Fruit fly (Drosophila melanogaster) whole organism, embryonic: Measurements from ENCODE around the gene PIP82.

Source experiments
- Asciz ChIP-seq: fragments of 200-800 bp; sonication (Bioruptor generic); optimal IDR thresholded peaks from 2 replicates; lab custom pipeline; 2017; ENCODE audit warnings: missing biosample characterization, mild to moderate bottlenecking, missing genetic modification characterization, missing genetic modification reagents
- Atf6 ChIP-seq: fragments of 200-800 bp; sonication (Bioruptor generic); IDR thresholded peaks from 2 replicates; pipeline ENCODE4 v1.3.6; 2022; ENCODE audit warnings: missing biosample characterization, missing genetic modification characterization
- B-H1 ChIP-seq: fragments of 200-800 bp; sonication (Bioruptor generic); IDR thresholded peaks from 3 replicates; pipeline ENCODE4 v1.3.6; 2022; ENCODE audit warnings: missing biosample characterization, missing genetic modification characterization
- B-H2 ChIP-seq: fragments of 200-800 bp; sonication (Bioruptor generic); optimal IDR thresholded peaks from 2 replicates; lab custom pipeline; 2018; ENCODE audit warnings: missing biosample characterization, mild to moderate bottlenecking, missing genetic modification characterization
- Blimp-1 ChIP-seq: fragments of 200-800 bp; sonication (Bioruptor generic); optimal IDR thresholded peaks from 3 replicates; lab custom pipeline; 2018; ENCODE audit warnings: missing biosample characterization, missing genetic modification characterization, mild to moderate bottlenecking, moderate library complexity, missing genetic modification reagents
- CG10274 ChIP-seq: fragments of 200-800 bp; sonication (Bioruptor generic); optimal IDR thresholded peaks from 3 replicates; lab custom pipeline; 2017; ENCODE audit warnings: missing biosample characterization, mild to moderate bottlenecking, missing genetic modification characterization
- CG10462 ChIP-seq: fragments of 200-800 bp; sonication (Bioruptor generic); optimal IDR thresholded peaks from 2 replicates; lab custom pipeline; 2016; ENCODE audit warnings: missing biosample characterization, missing genetic modification characterization
- CG11456 ChIP-seq: fragments of 200-800 bp; sonication (Bioruptor generic); IDR thresholded peaks from 3 replicates; pipeline ENCODE4 v1.3.6; 2022; ENCODE audit warnings: missing biosample characterization, missing genetic modification characterization
- CG11723 ChIP-seq: fragments of 200-800 bp; sonication (Bioruptor generic); optimal IDR thresholded peaks from 2 replicates; lab custom pipeline; 2017; ENCODE audit warnings: missing biosample characterization, mild to moderate bottlenecking, missing genetic modification characterization
- CG12071 ChIP-seq: fragments of 200-800 bp; sonication (Bioruptor generic); optimal IDR thresholded peaks from 3 replicates; lab custom pipeline; 2018; ENCODE audit warnings: missing biosample characterization, mild to moderate bottlenecking, missing genetic modification characterization
- CG1233 ChIP-seq: fragments of 200-800 bp; sonication (Bioruptor generic); optimal IDR thresholded peaks from 4 replicates; lab custom pipeline; 2018; ENCODE audit warnings: missing biosample characterization, mild to moderate bottlenecking, missing genetic modification characterization
- CG1602 ChIP-seq: fragments of 200-800 bp; sonication (Bioruptor generic); optimal IDR thresholded peaks from 3 replicates; lab custom pipeline; 2016; ENCODE audit warnings: missing biosample characterization, missing genetic modification characterization
- CG17328 ChIP-seq: fragments of 200-800 bp; sonication (Bioruptor generic); IDR thresholded peaks from 2 replicates; pipeline ENCODE4 v1.3.6; 2022; ENCODE audit warnings: missing biosample characterization, missing genetic modification characterization
- CG17829 ChIP-seq: fragments of 200-800 bp; optimal IDR thresholded peaks from 2 replicates; lab custom pipeline; 2019; ENCODE audit warnings: missing biosample characterization, mild to moderate bottlenecking, missing genetic modification characterization, moderate library complexity
- CG1832 ChIP-seq: fragments of 200-800 bp; sonication (Bioruptor generic); optimal IDR thresholded peaks from 2 replicates; lab custom pipeline; 2017; ENCODE audit warnings: missing biosample characterization, mild to moderate bottlenecking, missing genetic modification characterization, inconsistent platforms
- CG2712 ChIP-seq: fragments of 200-800 bp; optimal IDR thresholded peaks from 3 replicates; lab custom pipeline; 2019; ENCODE audit warnings: missing biosample characterization, mild to moderate bottlenecking, missing genetic modification characterization, moderate library complexity
- CG2875 ChIP-seq: fragments of 200-800 bp; sonication (Bioruptor generic); optimal IDR thresholded peaks from 2 replicates; lab custom pipeline; 2017; ENCODE audit warnings: missing biosample characterization, mild to moderate bottlenecking, missing genetic modification characterization, missing genetic modification reagents
- CG3163 ChIP-seq: fragments of 200-800 bp; sonication (Bioruptor generic); optimal IDR thresholded peaks from 3 replicates; lab custom pipeline; 2016; ENCODE audit warnings: missing biosample characterization, missing genetic modification characterization
- CG32532 ChIP-seq: fragments of 200-800 bp; sonication (Bioruptor generic); IDR thresholded peaks from 2 replicates; pipeline ENCODE4 v1.3.6; 2022; ENCODE audit warnings: missing biosample characterization, missing genetic modification characterization
- CG43689 ChIP-seq: fragments of 200-800 bp; sonication (Bioruptor generic); IDR thresholded peaks from 2 replicates; pipeline ENCODE4 v1.3.6; 2022; ENCODE audit warnings: missing biosample characterization, missing genetic modification characterization
- CG4707 ChIP-seq: fragments of 200-800 bp; sonication (Bioruptor generic); optimal IDR thresholded peaks from 2 replicates; lab custom pipeline; 2018; ENCODE audit warnings: missing biosample characterization, mild to moderate bottlenecking, missing genetic modification characterization, moderate library complexity
- CG4820 ChIP-seq: fragments of 200-800 bp; sonication (Bioruptor generic); optimal IDR thresholded peaks from 3 replicates; lab custom pipeline; 2016; ENCODE audit warnings: missing biosample characterization, missing genetic modification characterization
- CG6254 ChIP-seq: fragments of 200-800 bp; sonication (Bioruptor generic); optimal IDR thresholded peaks from 3 replicates; lab custom pipeline; 2017; ENCODE audit warnings: mild to moderate bottlenecking, missing biosample characterization, missing genetic modification reagents, missing genetic modification characterization
- CG6791 ChIP-seq: fragments of 200-800 bp; sonication (Bioruptor generic); IDR thresholded peaks from 3 replicates; pipeline ENCODE4 v1.3.6; 2022; ENCODE audit warnings: missing biosample characterization, missing genetic modification characterization; ENCODE audit not compliant: partially characterized antibody
- CG7963 ChIP-seq: fragments of 200-800 bp; sonication (Bioruptor generic); IDR thresholded peaks from 3 replicates; pipeline ENCODE4 v1.3.6; 2022; ENCODE audit warnings: missing biosample characterization, missing genetic modification characterization; ENCODE audit not compliant: partially characterized antibody
- CG8924 ChIP-seq: fragments of 200-800 bp; optimal IDR thresholded peaks from 3 replicates; lab custom pipeline; 2019; ENCODE audit warnings: missing biosample characterization, mild to moderate bottlenecking, missing genetic modification characterization, moderate library complexity
- CG9609 ChIP-seq: fragments of 200-800 bp; sonication (Bioruptor generic); optimal IDR thresholded peaks from 3 replicates; lab custom pipeline; 2016; ENCODE audit warnings: missing biosample characterization, missing genetic modification characterization
- CTCF ChIP-seq: fragments of 200-800 bp; sonication (Bioruptor generic); optimal IDR thresholded peaks from 2 replicates; lab custom pipeline; 2017; ENCODE audit warnings: missing biosample characterization, mild to moderate bottlenecking, missing genetic modification characterization, moderate library complexity
- D19A ChIP-seq: fragments of 200-800 bp; optimal IDR thresholded peaks from 3 replicates; lab custom pipeline; 2019; ENCODE audit warnings: missing biosample characterization, mild to moderate bottlenecking, missing genetic modification characterization, moderate library complexity
- E2f1 ChIP-seq: fragments of 200-800 bp; sonication (Bioruptor generic); IDR thresholded peaks from 2 replicates; pipeline ENCODE4 v1.3.6; 2022; ENCODE audit warnings: missing biosample characterization, missing genetic modification characterization
- ERR ChIP-seq: fragments of 200-800 bp; sonication (Bioruptor generic); optimal IDR thresholded peaks from 2 replicates; lab custom pipeline; 2016; ENCODE audit warnings: missing biosample characterization, missing genetic modification characterization
- MTF-1 ChIP-seq: fragments of 200-800 bp; sonication (Bioruptor generic); optimal IDR thresholded peaks from 2 replicates; lab custom pipeline; 2018; ENCODE audit warnings: missing biosample characterization, mild to moderate bottlenecking, missing genetic modification characterization, borderline replicate concordance
- Rx ChIP-seq: fragments of 200-800 bp; sonication (Bioruptor generic); IDR thresholded peaks from 2 replicates; pipeline ENCODE4 v1.3.6; 2022; ENCODE audit warnings: missing biosample characterization, missing genetic modification characterization
- Spps ChIP-seq: fragments of 200-800 bp; sonication (Bioruptor generic); optimal IDR thresholded peaks from 2 replicates; lab custom pipeline; 2018; ENCODE audit warnings: missing biosample characterization, mild to moderate bottlenecking, missing genetic modification characterization
- Sry-δ ChIP-seq: fragments of 200-800 bp; sonication (Bioruptor generic); optimal IDR thresholded peaks from 2 replicates; lab custom pipeline; 2016; ENCODE audit warnings: missing biosample characterization, missing genetic modification characterization
- YL-1 ChIP-seq: fragments of 200-800 bp; sonication (Bioruptor generic); optimal IDR thresholded peaks from 3 replicates; lab custom pipeline; 2017; ENCODE audit warnings: missing biosample characterization, mild to moderate bottlenecking, missing genetic modification characterization
- chn ChIP-seq: fragments of 200-800 bp; sonication (Bioruptor generic); optimal IDR thresholded peaks from 2 replicates; lab custom pipeline; 2016; ENCODE audit warnings: missing biosample characterization, missing genetic modification characterization
- corto ChIP-seq: fragments of 200-800 bp; sonication (Bioruptor generic); optimal IDR thresholded peaks from 2 replicates; lab custom pipeline; 2016; ENCODE audit warnings: missing biosample characterization, mild to moderate bottlenecking, missing genetic modification characterization, moderate library complexity
- dati ChIP-seq: fragments of 200-800 bp; sonication (Bioruptor generic); IDR thresholded peaks from 2 replicates; pipeline ENCODE4 v1.3.6; 2022; ENCODE audit warnings: missing biosample characterization, missing genetic modification characterization
- klu ChIP-seq: fragments of 200-800 bp; sonication (Bioruptor generic); IDR thresholded peaks from 2 replicates; pipeline ENCODE4 v1.3.6; 2022; ENCODE audit warnings: missing biosample characterization, missing genetic modification characterization
- oc ChIP-seq: fragments of 200-800 bp; sonication (Bioruptor generic); optimal IDR thresholded peaks from 2 replicates; lab custom pipeline; 2018; ENCODE audit warnings: missing biosample characterization, mild to moderate bottlenecking, missing genetic modification characterization, moderate library complexity
- pum ChIP-seq: fragments of 200-800 bp; sonication (Bioruptor generic); optimal IDR thresholded peaks from 2 replicates; lab custom pipeline; 2016; ENCODE audit warnings: missing biosample characterization, missing genetic modification characterization
- sd ChIP-seq: fragments of 200-800 bp; sonication (Bioruptor generic); optimal IDR thresholded peaks from 3 replicates; lab custom pipeline; 2018; ENCODE audit warnings: missing biosample characterization, mild to moderate bottlenecking, missing genetic modification characterization, moderate library complexity
- slbo ChIP-seq: fragments of 200-800 bp; sonication (Bioruptor generic); IDR thresholded peaks from 2 replicates; pipeline ENCODE4 v1.3.6; 2022; ENCODE audit warnings: missing biosample characterization, missing genetic modification characterization
- so ChIP-seq: fragments of 200-800 bp; sonication (Bioruptor generic); IDR thresholded peaks from 3 replicates; pipeline ENCODE4 v1.3.6; 2022; ENCODE audit warnings: missing biosample characterization, missing genetic modification characterization
- sob ChIP-seq: fragments of 200-800 bp; sonication (Bioruptor generic); IDR thresholded peaks from 2 replicates; pipeline ENCODE4 v1.3.6; 2022; ENCODE audit warnings: missing biosample characterization, missing genetic modification characterization
- tap ChIP-seq: fragments of 200-800 bp; optimal IDR thresholded peaks from 3 replicates; lab custom pipeline; 2019; ENCODE audit warnings: missing biosample characterization, mild to moderate bottlenecking, missing genetic modification characterization, moderate library complexity
- toy ChIP-seq: fragments of 200-800 bp; sonication (Bioruptor generic); IDR thresholded peaks from 2 replicates; pipeline ENCODE4 v1.3.6; 2022; ENCODE audit warnings: missing biosample characterization, missing genetic modification characterization
- trem ChIP-seq: fragments of 200-800 bp; optimal IDR thresholded peaks from 3 replicates; lab custom pipeline; 2019; ENCODE audit warnings: missing biosample characterization, mild to moderate bottlenecking, missing genetic modification characterization, moderate library complexity
- tup ChIP-seq: fragments of 200-800 bp; sonication (Bioruptor generic); optimal IDR thresholded peaks from 2 replicates; lab custom pipeline; 2016; ENCODE audit warnings: missing biosample characterization, mild to moderate bottlenecking, missing genetic modification characterization, moderate library complexity
- vnd ChIP-seq: fragments of 200-800 bp; sonication (Bioruptor generic); IDR thresholded peaks from 3 replicates; pipeline ENCODE4 v1.3.6; 2022; ENCODE audit warnings: missing biosample characterization, missing genetic modification characterization; ENCODE audit not compliant: partially characterized antibody
- vvl ChIP-seq: fragments of 200-800 bp; sonication (Bioruptor generic); IDR thresholded peaks from 2 replicates; pipeline ENCODE4 v1.3.6; 2022; ENCODE audit warnings: missing biosample characterization, missing genetic modification characterization

The PIP82 gene

dm6 chrX:8538993-8539392 is 9.5 kb upstream of the PIP82 start (continued):
- TF ChIP-seq Rx (GFP tag; lab: Robert Waterston, UW) (no peak), slbo (GFP tag; lab: Robert Waterston, UW) (no peak), so (GFP tag; lab: Robert Waterston, UW) (no peak), CG1602 (GFP tag; lab: Kevin White, UChicago) (no peak), Spps (tag; lab: Kevin White, UChicago) (no peak), tap (tag; lab: Kevin White, UChicago) (peak; percentile 5), dati (no peak), B-H2 (GFP tag; lab: Kevin White, UChicago) (no peak), CG17829 (no peak), MTF-1 (no peak), tup (no peak), CG1832 (no peak), YL-1 (GFP tag; lab: Kevin White, UChicago) (no peak), CG1233 (no peak), CG6254 (GFP tag; lab: Kevin White, UChicago) (no peak), Asciz (GFP tag; lab: Kevin White, UChicago) (no peak), corto (GFP tag; lab: Kevin White, UChicago) (no peak), CTCF (GFP tag; lab: Kevin White, UChicago) (no peak), D19A (tag; lab: Kevin White, UChicago) (peak; percentile 11), B-H1 (no peak), CG3163 (GFP tag; lab: Kevin White, UChicago) (no peak), vnd (GFP tag; lab: Robert Waterston, UW) (no peak), CG10274 (GFP tag; lab: Kevin White, UChicago) (no peak), CG4820 (GFP tag; lab: Kevin White, UChicago) (no peak), oc (tag; lab: Kevin White, UChicago) (no peak), ERR (GFP tag; lab: Kevin White, UChicago) (no peak), Sry-δ (GFP tag; lab: Kevin White, UChicago) (no peak), CG32532 (GFP tag; lab: Robert Waterston, UW) (no peak), Atf6 (0 out of 2 replicates have a peak, but pooled peaks have one; percentile 31), sob (GFP tag; lab: Robert Waterston, UW) (peak; percentile 36; the same call in 1 of the 2 replicates), CG12071 (GFP tag; lab: Kevin White, UChicago) (peak; percentile 15), CG6791 (GFP tag; lab: Robert Waterston, UW) (no peak), CG2712 (tag; lab: Kevin White, UChicago) (peak; percentile 34), CG4707 (GFP tag; lab: Kevin White, UChicago) (no peak), vvl (peak; percentile 34; the same call in 1 of the 2 replicates), Blimp-1 (peak; percentile 23), CG43689 (no peak), chn (no peak), toy (GFP tag; lab: Robert Waterston, UW) (no peak), pum (GFP tag; lab: Kevin White, UChicago) (no peak), CG11723 (GFP tag; lab: Kevin White, UChicago) (no peak), CG7963 (no peak), CG9609 (GFP tag; lab: Kevin White, UChicago) (no peak), CG8924 (peak; percentile 41), CG11456 (GFP tag; lab: Robert Waterston, UW) (no peak), klu (GFP tag; lab: Robert Waterston, UW) (no peak), E2f1 (no peak), trem (no peak), sd (peak; percentile 47), CG17328 (GFP tag; lab: Robert Waterston, UW) (peak; percentile 38; the same call in 1 of the 2 replicates), CG10462 (GFP tag; lab: Kevin White, UChicago) (no peak), CG2875 (GFP tag; lab: Kevin White, UChicago) (no peak)
